Fruit fly (Drosophila melanogaster): ENCODE measurements around the gene CG31517.

The CG31517 gene

dm6 chr3R:13931813-13932212 is 16.4 kb upstream of the CG31517 start (continued):
- TF ChIP-seq ss (GFP tag; optimal IDR thresholded peaks at IDR 0.05) (no peak), CG6854 (GFP tag; optimal IDR thresholded peaks at IDR 0.05) (no peak), CG32006 (GFP tag; optimal IDR thresholded peaks at IDR 0.05) (peak; percentile 22), fd59A (GFP tag; optimal IDR thresholded peaks at IDR 0.05) (peak; percentile 19), CG34406 (GFP tag; optimal IDR thresholded peaks at IDR 0.05) (peak; percentile 31), Ets96B (tag; optimal IDR thresholded peaks at IDR 0.05) (peak; percentile 30), cyc (GFP tag; optimal IDR thresholded peaks at IDR 0.05) (peak; percentile 10), CG11902 (GFP tag; optimal IDR thresholded peaks at IDR 0.05) (no peak), Ets21C (GFP tag; optimal IDR thresholded peaks at IDR 0.05) (peak; percentile 39), achi (GFP tag; optimal IDR thresholded peaks at IDR 0.05) (peak; percentile 53), fkh (GFP tag; optimal IDR thresholded peaks at IDR 0.05) (no peak), CG3032 (tag; optimal IDR thresholded peaks at IDR 0.05) (no peak), Gug (GFP tag; IDR thresholded peaks at IDR 0.05) (no peak), Hr4 (GFP tag; optimal IDR thresholded peaks at IDR 0.05) (peak; percentile 4), topi (GFP tag; optimal IDR thresholded peaks at IDR 0.05) (peak; percentile 57), svp (GFP tag) (peak; percentile 80), CG11294 (GFP tag; IDR thresholded peaks at IDR 0.05) (no peak), CG8319 (GFP tag; optimal IDR thresholded peaks at IDR 0.05) (no peak), salr (GFP tag; optimal IDR thresholded peaks at IDR 0.05) (no peak), CG8632 (GFP tag; optimal IDR thresholded peaks at IDR 0.05) (peak; percentile 32), dsx (GFP tag; optimal IDR thresholded peaks at IDR 0.05; ENCODE audit: poor library complexity, severe bottlenecking) (peak; percentile 55), Met (GFP tag; optimal IDR thresholded peaks at IDR 0.05) (peak; percentile 73), CG6276 (GFP tag; optimal IDR thresholded peaks at IDR 0.05) (no peak), CG31627 (GFP tag; optimal IDR thresholded peaks at IDR 0.05) (peak; percentile 57), fd85E (GFP tag; optimal IDR thresholded peaks at IDR 0.05) (no peak), CG3919 (GFP tag; optimal IDR thresholded peaks at IDR 0.05) (peak; percentile 5), CG6163 (GFP tag; IDR thresholded peaks at IDR 0.05) (no peak), CG9139 (GFP tag; optimal IDR thresholded peaks at IDR 0.05) (no peak), CG15336 (GFP tag; IDR thresholded peaks at IDR 0.05) (no peak), Sox15 (GFP tag; optimal IDR thresholded peaks at IDR 0.05) (no peak), net (GFP tag; optimal IDR thresholded peaks at IDR 0.05) (no peak), CG16779 (tag; optimal IDR thresholded peaks at IDR 0.05) (no peak), CG7368 (GFP tag; optimal IDR thresholded peaks at IDR 0.05) (no peak), CG1621 (tag; optimal IDR thresholded peaks at IDR 0.05) (no peak), Sox102F (GFP tag; optimal IDR thresholded peaks at IDR 0.05) (peak; percentile 53)

- no peak for TF ChIP-seq esn (GFP tag; optimal IDR thresholded peaks at IDR 0.05)
- TF ChIP-seq dsx (GFP tag; optimal IDR thresholded peaks at IDR 0.05; ENCODE audit: poor library complexity, severe bottlenecking): peak; percentile 91
These were observed 14.3 kb upstream of the CG31517 start for dm6 chr3R:13933966-13934365.

- no peak for TF ChIP-seq cyc (GFP tag; optimal IDR thresholded peaks at IDR 0.05)
- no peak for TF ChIP-seq fd85E (GFP tag; optimal IDR thresholded peaks at IDR 0.05)
- peak; percentile 53 for TF ChIP-seq CG31627 (GFP tag; optimal IDR thresholded peaks at IDR 0.05)
- TF ChIP-seq Blimp-1 (GFP tag; optimal IDR thresholded peaks at IDR 0.05): no peak
- TF ChIP-seq acj6 (GFP tag; optimal IDR thresholded peaks at IDR 0.05): peak; percentile 60
- TF ChIP-seq CG11902 (GFP tag; optimal IDR thresholded peaks at IDR 0.05): peak; percentile 10
- TF ChIP-seq CG3032 (tag; optimal IDR thresholded peaks at IDR 0.05): peak; percentile 37
- peak; percentile 3 for TF ChIP-seq CG10669 (GFP tag; optimal IDR thresholded peaks at IDR 0.05)
- peak; percentile 67 for TF ChIP-seq topi (GFP tag; optimal IDR thresholded peaks at IDR 0.05)
- peak; percentile 71 for TF ChIP-seq CG8632 (GFP tag; optimal IDR thresholded peaks at IDR 0.05)
- no peak for TF ChIP-seq CG9139 (GFP tag; optimal IDR thresholded peaks at IDR 0.05)
- no peak for TF ChIP-seq CG1621 (tag; optimal IDR thresholded peaks at IDR 0.05)
- TF ChIP-seq CG11294 (GFP tag; IDR thresholded peaks at IDR 0.05): no peak
- TF ChIP-seq CG34406 (GFP tag; optimal IDR thresholded peaks at IDR 0.05): peak; percentile 70
- TF ChIP-seq net (GFP tag; optimal IDR thresholded peaks at IDR 0.05): peak; percentile 52
- TF ChIP-seq spab (GFP tag; optimal IDR thresholded peaks at IDR 0.05): no peak
- peak; percentile 53 for TF ChIP-seq CG32006 (GFP tag; optimal IDR thresholded peaks at IDR 0.05)
- no peak for TF ChIP-seq Lpt (GFP tag; optimal IDR thresholded peaks at IDR 0.05)
- TF ChIP-seq CG10631 (GFP tag; optimal IDR thresholded peaks at IDR 0.05): peak; percentile 36
- TF ChIP-seq CG6854 (GFP tag; optimal IDR thresholded peaks at IDR 0.05): no peak
- TF ChIP-seq CG8319 (GFP tag; optimal IDR thresholded peaks at IDR 0.05): peak; percentile 35
- TF ChIP-seq Hr38 (GFP tag; optimal IDR thresholded peaks at IDR 0.05): no peak
- peak; percentile 77 for TF ChIP-seq esn (GFP tag; optimal IDR thresholded peaks at IDR 0.05)
- peak; percentile 38 for TF ChIP-seq vri (GFP tag; optimal IDR thresholded peaks at IDR 0.05)
- peak; percentile 49 for TF ChIP-seq CG3919 (GFP tag; optimal IDR thresholded peaks at IDR 0.05)
- peak; percentile 41 for TF ChIP-seq Ets21C (GFP tag; optimal IDR thresholded peaks at IDR 0.05)
- peak; percentile 72 for TF ChIP-seq Met (GFP tag; optimal IDR thresholded peaks at IDR 0.05)
- TF ChIP-seq dsx (GFP tag; optimal IDR thresholded peaks at IDR 0.05; ENCODE audit: poor library complexity, severe bottlenecking): peak; percentile 44
- peak; percentile 58 for TF ChIP-seq Ets96B (tag; optimal IDR thresholded peaks at IDR 0.05)
- peak in 1 of 2 experiments; percentile 31 for TF ChIP-seq salr (GFP tag; optimal IDR thresholded peaks at IDR 0.05)
- peak; percentile 68 for TF ChIP-seq pdm3 (GFP tag; optimal IDR thresholded peaks at IDR 0.05)
These were observed 13.6 kb upstream of the CG31517 start for dm6 chr3R:13934618-13935017.

Data from whole organism, prepupa.